Fruit fly (Drosophila melanogaster) whole organism, embryonic: ENCODE results near the gene JIL-1.
A peak's percentile ranks its signal among the peaks of the same experiment; 100 is the strongest.

Experiments
- ATbp ChIP-seq: fragments of 200-800 bp; sonication (Bioruptor generic); optimal IDR thresholded peaks from 2 replicates; lab custom pipeline; 2017; ENCODE audit warnings: missing biosample characterization, mild to moderate bottlenecking, missing genetic modification characterization, missing genetic modification reagents
- CG11085 ChIP-seq: fragments of 200-800 bp; sonication (Bioruptor generic); IDR thresholded peaks from 2 replicates; pipeline ENCODE4 v1.3.6; 2022; ENCODE audit warnings: missing biosample characterization, missing genetic modification characterization
- CG12071 ChIP-seq: fragments of 200-800 bp; sonication (Bioruptor generic); optimal IDR thresholded peaks from 3 replicates; lab custom pipeline; 2018; ENCODE audit warnings: missing biosample characterization, mild to moderate bottlenecking, missing genetic modification characterization
- CG12219 ChIP-seq: fragments of 200-800 bp; sonication (Bioruptor generic); optimal IDR thresholded peaks from 3 replicates; lab custom pipeline; 2018; ENCODE audit warnings: missing biosample characterization, mild to moderate bottlenecking, missing genetic modification characterization
- CG12942 ChIP-seq: fragments of 200-800 bp; sonication (Bioruptor generic); optimal IDR thresholded peaks from 3 replicates; lab custom pipeline; 2016; ENCODE audit warnings: missing biosample characterization, missing genetic modification characterization
- CG13296 ChIP-seq: fragments of 200-800 bp; sonication (Bioruptor generic); optimal IDR thresholded peaks from 3 replicates; lab custom pipeline; 2018; ENCODE audit warnings: missing biosample characterization, mild to moderate bottlenecking, missing genetic modification characterization
- CG15269 ChIP-seq: fragments of 200-800 bp; sonication (Bioruptor generic); optimal IDR thresholded peaks from 2 replicates; lab custom pipeline; 2018; ENCODE audit warnings: missing biosample characterization, mild to moderate bottlenecking, missing genetic modification characterization, moderate library complexity
- CG15514 ChIP-seq: fragments of 200-800 bp; sonication (Bioruptor generic); optimal IDR thresholded peaks from 3 replicates; lab custom pipeline; 2017; ENCODE audit warnings: missing biosample characterization, missing genetic modification characterization, mild to moderate bottlenecking, moderate library complexity, missing genetic modification reagents
- CG15696 ChIP-seq: fragments of 200-800 bp; sonication (Bioruptor generic); optimal IDR thresholded peaks from 2 replicates; lab custom pipeline; 2019; ENCODE audit warnings: missing biosample characterization, mild to moderate bottlenecking, missing genetic modification characterization, moderate library complexity
- CG2199 ChIP-seq: fragments of 200-800 bp; sonication (Bioruptor generic); IDR thresholded peaks from 3 replicates; pipeline ENCODE4 v1.3.6; 2022; ENCODE audit warnings: missing biosample characterization, missing genetic modification characterization
- CG30020 ChIP-seq: fragments of 200-800 bp; optimal IDR thresholded peaks from 2 replicates; lab custom pipeline; 2019; ENCODE audit warnings: missing biosample characterization, mild to moderate bottlenecking, missing genetic modification characterization, moderate library complexity
- CG3065 ChIP-seq: fragments of 200-800 bp; sonication (Bioruptor generic); optimal IDR thresholded peaks from 2 replicates; lab custom pipeline; 2016; ENCODE audit warnings: missing biosample characterization, missing genetic modification characterization
- CG3847 ChIP-seq: fragments of 200-800 bp; sonication (Bioruptor generic); IDR thresholded peaks from 2 replicates; pipeline ENCODE4 v1.3.6; 2022; ENCODE audit warnings: missing biosample characterization, missing genetic modification characterization
- CG4282 ChIP-seq: fragments of 200-800 bp; sonication (Bioruptor generic); optimal IDR thresholded peaks from 2 replicates; lab custom pipeline; 2016; ENCODE audit warnings: missing biosample characterization, missing genetic modification characterization
- CG43689 ChIP-seq: fragments of 200-800 bp; sonication (Bioruptor generic); IDR thresholded peaks from 2 replicates; pipeline ENCODE4 v1.3.6; 2022; ENCODE audit warnings: missing biosample characterization, missing genetic modification characterization
- CG4424 ChIP-seq: fragments of 200-800 bp; sonication (Bioruptor generic); optimal IDR thresholded peaks from 3 replicates; lab custom pipeline; 2016; ENCODE audit warnings: missing biosample characterization, missing genetic modification characterization
- CG4617 ChIP-seq: fragments of 200-800 bp; sonication (Bioruptor generic); optimal IDR thresholded peaks from 3 replicates; lab custom pipeline; 2016; ENCODE audit warnings: missing biosample characterization, missing genetic modification characterization, borderline replicate concordance
- CG5180 ChIP-seq: fragments of 200-800 bp; sonication (Bioruptor generic); optimal IDR thresholded peaks from 3 replicates; lab custom pipeline; 2017; ENCODE audit warnings: missing biosample characterization, missing genetic modification characterization, mild to moderate bottlenecking, moderate library complexity, missing genetic modification reagents
- CG7928 ChIP-seq: fragments of 200-800 bp; sonication (Bioruptor generic); optimal IDR thresholded peaks from 2 replicates; lab custom pipeline; 2017; ENCODE audit warnings: missing biosample characterization, mild to moderate bottlenecking, missing genetic modification characterization
- CG7987 ChIP-seq: fragments of 200-800 bp; sonication (Bioruptor generic); optimal IDR thresholded peaks from 2 replicates; lab custom pipeline; 2018; ENCODE audit warnings: missing biosample characterization, mild to moderate bottlenecking, missing genetic modification characterization, moderate library complexity
- CG9876 ChIP-seq: fragments of 200-800 bp; sonication (Bioruptor generic); optimal IDR thresholded peaks from 2 replicates; lab custom pipeline; 2016; ENCODE audit warnings: missing biosample characterization, missing genetic modification characterization
- CG9932 ChIP-seq: fragments of 200-800 bp; sonication (Bioruptor generic); IDR thresholded peaks from 2 replicates; pipeline ENCODE4 v1.3.6; 2022; ENCODE audit warnings: missing biosample characterization, missing genetic modification characterization
- CTCF ChIP-seq: fragments of 200-800 bp; sonication (Bioruptor generic); optimal IDR thresholded peaks from 2 replicates; lab custom pipeline; 2017; ENCODE audit warnings: missing biosample characterization, mild to moderate bottlenecking, missing genetic modification characterization, moderate library complexity
- Chrac-16 ChIP-seq: fragments of 200-800 bp; sonication (Bioruptor generic); optimal IDR thresholded peaks from 3 replicates; lab custom pipeline; 2016; ENCODE audit warnings: missing biosample characterization, missing genetic modification characterization
- CkIIα-i1 ChIP-seq: fragments of 200-800 bp; sonication (Bioruptor generic); IDR thresholded peaks from 2 replicates; pipeline ENCODE4 v1.3.6; 2022; ENCODE audit warnings: missing biosample characterization, missing genetic modification characterization
- Dip3 ChIP-seq: fragments of 200-800 bp; sonication (Bioruptor generic); optimal IDR thresholded peaks from 3 replicates; lab custom pipeline; 2016; ENCODE audit warnings: missing biosample characterization, missing genetic modification characterization
- Dll ChIP-seq: fragments of 200-800 bp; sonication (Bioruptor generic); IDR thresholded peaks from 4 replicates; pipeline ENCODE4 v1.3.6; 2022; ENCODE audit warnings: missing biosample characterization, missing genetic modification characterization; ENCODE audit not compliant: partially characterized antibody
- HmgD ChIP-seq: fragments of 200-800 bp; sonication (Bioruptor generic); optimal IDR thresholded peaks from 3 replicates; lab custom pipeline; 2016; ENCODE audit warnings: missing biosample characterization, missing genetic modification characterization
- Hmx ChIP-seq: fragments of 200-800 bp; sonication (Bioruptor generic); optimal IDR thresholded peaks from 2 replicates; lab custom pipeline; 2016; ENCODE audit warnings: missing biosample characterization, missing genetic modification characterization
- Hsf ChIP-seq: fragments of 200-800 bp; sonication (Bioruptor generic); optimal IDR thresholded peaks from 3 replicates; lab custom pipeline; 2016; ENCODE audit warnings: missing biosample characterization, missing genetic modification characterization
- Nf-YA ChIP-seq: fragments of 200-800 bp; sonication (Bioruptor generic); IDR thresholded peaks from 2 replicates; pipeline ENCODE4 v1.3.6; 2022; ENCODE audit warnings: missing biosample characterization, missing genetic modification characterization
- Scr ChIP-seq: fragments of 200-800 bp; sonication (Bioruptor generic); IDR thresholded peaks from 2 replicates; pipeline ENCODE4 v1.3.6; 2022; ENCODE audit warnings: missing biosample characterization, missing genetic modification characterization; ENCODE audit not compliant: partially characterized antibody
- al ChIP-seq: fragments of 200-800 bp; sonication (Bioruptor generic); IDR thresholded peaks from 2 replicates; pipeline ENCODE4 v1.3.6; 2022; ENCODE audit warnings: missing biosample characterization, missing genetic modification characterization
- aop ChIP-seq: fragments of 200-800 bp; sonication (Bioruptor generic); IDR thresholded peaks from 2 replicates; pipeline ENCODE4 v1.3.6; 2022; ENCODE audit warnings: missing biosample characterization, missing genetic modification characterization
- ap ChIP-seq: fragments of 200-800 bp; sonication (Bioruptor generic); IDR thresholded peaks from 2 replicates; pipeline ENCODE4 v1.3.6; 2022; ENCODE audit warnings: missing biosample characterization, missing genetic modification characterization
- ase ChIP-seq: fragments of 200-800 bp; sonication (Bioruptor generic); IDR thresholded peaks from 3 replicates; pipeline ENCODE4 v1.3.6; 2022; ENCODE audit warnings: missing biosample characterization, missing genetic modification characterization
- ato ChIP-seq: fragments of 200-800 bp; sonication (Bioruptor generic); IDR thresholded peaks from 2 replicates; pipeline ENCODE4 v1.3.6; 2022; ENCODE audit warnings: missing biosample characterization, missing genetic modification characterization; ENCODE audit not compliant: partially characterized antibody
- cato ChIP-seq: fragments of 200-800 bp; sonication (Bioruptor generic); optimal IDR thresholded peaks from 2 replicates; lab custom pipeline; 2016; ENCODE audit warnings: missing biosample characterization, missing genetic modification characterization, borderline replicate concordance
- chinmo ChIP-seq: fragments of 200-800 bp; sonication (Bioruptor generic); IDR thresholded peaks from 4 replicates; pipeline ENCODE4 v1.3.6; 2022; ENCODE audit warnings: missing biosample characterization, missing genetic modification characterization; ENCODE audit not compliant: partially characterized antibody
- eve ChIP-seq, 2 experiments: fragments of >200 bp; optimal IDR thresholded peaks; 2 replicates each; lab custom pipeline; 2017; ENCODE audit warnings: missing biosample characterization in 2 of 2, missing genetic modification characterization in 2 of 2
- hth ChIP-seq: fragments of >200 bp; optimal IDR thresholded peaks from 2 replicates; lab custom pipeline; 2017; ENCODE audit warnings: inconsistent platforms
- jumu ChIP-seq: fragments of 200-800 bp; sonication (Bioruptor generic); optimal IDR thresholded peaks from 3 replicates; lab custom pipeline; 2016; ENCODE audit warnings: missing biosample characterization, missing genetic modification characterization
- klu ChIP-seq: fragments of 200-800 bp; sonication (Bioruptor generic); IDR thresholded peaks from 2 replicates; pipeline ENCODE4 v1.3.6; 2022; ENCODE audit warnings: missing biosample characterization, missing genetic modification characterization
- mld ChIP-seq: fragments of 200-800 bp; sonication (Bioruptor generic); IDR thresholded peaks from 3 replicates; pipeline ENCODE4 v1.3.6; 2022; ENCODE audit warnings: missing biosample characterization, missing genetic modification characterization; ENCODE audit not compliant: partially characterized antibody
- odd ChIP-seq: fragments of 200-800 bp; sonication (Bioruptor generic); optimal IDR thresholded peaks from 2 replicates; lab custom pipeline; 2017; ENCODE audit warnings: missing biosample characterization, mild to moderate bottlenecking, missing genetic modification characterization
- salm ChIP-seq: fragments of 200-800 bp; sonication (Bioruptor generic); optimal IDR thresholded peaks from 2 replicates; lab custom pipeline; 2018; ENCODE audit warnings: missing biosample characterization, mild to moderate bottlenecking, missing genetic modification characterization
- sd ChIP-seq: fragments of 200-800 bp; sonication (Bioruptor generic); optimal IDR thresholded peaks from 3 replicates; lab custom pipeline; 2018; ENCODE audit warnings: missing biosample characterization, mild to moderate bottlenecking, missing genetic modification characterization, moderate library complexity
- sisA ChIP-seq: fragments of 200-800 bp; sonication (Bioruptor generic); IDR thresholded peaks from 2 replicates; pipeline ENCODE4 v1.3.6; 2022; ENCODE audit warnings: missing biosample characterization, missing genetic modification characterization
- tll ChIP-seq, 2 experiments: fragments of 200-800 bp in 1 of 2; fragments of >200 bp in 1 of 2; sonication (Bioruptor generic) in 1 of 2; optimal IDR thresholded peaks; 2 replicates each; lab custom pipeline; 2017 to 2019; ENCODE audit warnings: missing biosample characterization in 2 of 2, missing genetic modification characterization in 2 of 2, mild to moderate bottlenecking in 1 of 2, moderate library complexity in 1 of 2
- wdn ChIP-seq: fragments of 200-800 bp; sonication (Bioruptor generic); IDR thresholded peaks from 2 replicates; pipeline ENCODE4 v1.3.6; 2022; ENCODE audit warnings: missing biosample characterization, missing genetic modification characterization
- zfh1 ChIP-seq: fragments of 200-800 bp; sonication (Bioruptor generic); IDR thresholded peaks from 3 replicates; pipeline ENCODE4 v1.3.6; 2022; ENCODE audit warnings: missing biosample characterization, missing genetic modification characterization

The JIL-1 gene

dm6 chr3L:11119901-11120418, 27.0 kb upstream of the JIL-1 start (continued):
- TF ChIP-seq CG4282 (GFP tag; lab: Kevin White, UChicago): no peak
- TF ChIP-seq CG5180 (GFP tag; lab: Kevin White, UChicago): peak; percentile 31
- peak; percentile 22 for TF ChIP-seq CG7987
- no peak for TF ChIP-seq CG3065
- no peak for TF ChIP-seq Nf-YA
- TF ChIP-seq eve (GFP tag; optimal IDR thresholded peaks at IDR 0.05; lab: Kevin White, UChicago): no peak
- peak in 1 of 2 experiments; percentile 44 for TF ChIP-seq tll (GFP tag; optimal IDR thresholded peaks at IDR 0.05; lab: Kevin White, UChicago)
- TF ChIP-seq CkIIα-i1 (GFP tag; lab: Robert Waterston, UW): no peak
- TF ChIP-seq al (GFP tag; lab: Robert Waterston, UW): no peak
- no peak for TF ChIP-seq ap (GFP tag; lab: Robert Waterston, UW)
- TF ChIP-seq CG7928: no peak
- TF ChIP-seq sd: peak; percentile 80
- no peak for TF ChIP-seq klu (GFP tag; lab: Robert Waterston, UW)
- TF ChIP-seq CG13296: peak; percentile 64
- no peak for TF ChIP-seq CG43689 (GFP tag; lab: Robert Waterston, UW)
- TF ChIP-seq wdn: no peak
- TF ChIP-seq Chrac-16 (GFP tag; lab: Kevin White, UChicago): no peak
- no peak for TF ChIP-seq CTCF
- no peak for TF ChIP-seq HmgD (GFP tag; lab: Kevin White, UChicago)
- TF ChIP-seq CG15269 (tag; lab: Kevin White, UChicago): no peak
- peak; percentile 14 for TF ChIP-seq jumu (GFP tag; lab: Kevin White, UChicago)
- TF ChIP-seq CG12219 (GFP tag; lab: Kevin White, UChicago): peak; percentile 13
- TF ChIP-seq cato: no peak
- TF ChIP-seq chinmo (GFP tag; lab: Robert Waterston, UW): peak; percentile 33; the same call in 1 of the 4 replicates
- TF ChIP-seq ATbp (GFP tag; lab: Kevin White, UChicago): peak; percentile 66
- 0 out of 3 replicates have a peak, but pooled peaks have one; percentile 18 for TF ChIP-seq zfh1 (GFP tag; lab: Robert Waterston, UW)
- no peak for TF ChIP-seq Hmx
- TF ChIP-seq CG15696 (tag; lab: Kevin White, UChicago): peak; percentile 26
- TF ChIP-seq ase (GFP tag; lab: Robert Waterston, UW): no peak
- TF ChIP-seq CG4424: no peak
- no peak for TF ChIP-seq ato (GFP tag; lab: Robert Waterston, UW)
- no peak for TF ChIP-seq Dip3 (GFP tag; lab: Kevin White, UChicago)
- TF ChIP-seq CG30020 (tag; lab: Kevin White, UChicago): no peak
- TF ChIP-seq CG12942 (GFP tag; lab: Kevin White, UChicago): no peak
- peak; percentile 47 for TF ChIP-seq odd
- no peak for TF ChIP-seq mld (GFP tag; lab: Robert Waterston, UW)
- TF ChIP-seq Hsf (GFP tag; lab: Kevin White, UChicago): no peak
- no peak for TF ChIP-seq CG4617 (GFP tag; lab: Kevin White, UChicago)
- TF ChIP-seq CG2199 (GFP tag; lab: Robert Waterston, UW): no peak
- TF ChIP-seq CG11085 (GFP tag; lab: Robert Waterston, UW): no peak
- TF ChIP-seq hth (lab: Kevin White, UChicago): no peak
- TF ChIP-seq CG15514 (GFP tag; lab: Kevin White, UChicago): peak; percentile 20
- no peak for TF ChIP-seq Scr (GFP tag; lab: Robert Waterston, UW)
- no peak for TF ChIP-seq salm (tag; lab: Kevin White, UChicago)
- no peak; the same call in 1 of the 2 replicates for TF ChIP-seq CG3847
- no peak for TF ChIP-seq CG9876 (GFP tag; lab: Kevin White, UChicago)
- no peak for TF ChIP-seq sisA (GFP tag; lab: Robert Waterston, UW)
- peak; percentile 68 for TF ChIP-seq CG12071 (GFP tag; lab: Kevin White, UChicago)
- TF ChIP-seq Dll (GFP tag; lab: Robert Waterston, UW): no peak
- TF ChIP-seq CG9932 (GFP tag; lab: Robert Waterston, UW): 0 out of 2 replicates have a peak, but pooled peaks have one; percentile 6
- no peak for TF ChIP-seq aop (GFP tag; lab: Robert Waterston, UW)
